Fruit fly (Drosophila melanogaster) whole organism, embryonic: ENCODE data around the gene upd1.

Experiments used
- Ada2b ChIP-seq: fragments of 200-800 bp; sonication (Bioruptor generic); IDR thresholded peaks from 2 replicates; pipeline ENCODE4 v1.3.6; 2022; ENCODE audit warnings: missing biosample characterization, missing genetic modification characterization
- Antp ChIP-seq: fragments of 200-800 bp; sonication (Bioruptor generic); optimal IDR thresholded peaks from 3 replicates; lab custom pipeline; 2016; ENCODE audit warnings: missing biosample characterization, missing genetic modification characterization
- Bdp1 ChIP-seq: fragments of 200-800 bp; sonication (Bioruptor generic); optimal IDR thresholded peaks from 3 replicates; lab custom pipeline; 2016; ENCODE audit warnings: missing biosample characterization, missing genetic modification characterization
- Blimp-1 ChIP-seq: fragments of 200-800 bp; sonication (Bioruptor generic); optimal IDR thresholded peaks from 3 replicates; lab custom pipeline; 2018; ENCODE audit warnings: missing biosample characterization, missing genetic modification characterization, mild to moderate bottlenecking, moderate library complexity, missing genetic modification reagents
- CG11085 ChIP-seq: fragments of 200-800 bp; sonication (Bioruptor generic); IDR thresholded peaks from 2 replicates; pipeline ENCODE4 v1.3.6; 2022; ENCODE audit warnings: missing biosample characterization, missing genetic modification characterization
- CG14014 ChIP-seq: fragments of 200-800 bp; sonication (Bioruptor generic); IDR thresholded peaks from 2 replicates; pipeline ENCODE4 v1.3.6; 2022; ENCODE audit warnings: missing biosample characterization, missing genetic modification characterization
- CG14667 ChIP-seq: fragments of 200-800 bp; sonication (Bioruptor generic); IDR thresholded peaks from 2 replicates; pipeline ENCODE4 v1.3.6; 2022; ENCODE audit warnings: missing biosample characterization, missing genetic modification characterization
- CG16813 ChIP-seq: fragments of 200-800 bp; sonication (Bioruptor generic); IDR thresholded peaks from 3 replicates; pipeline ENCODE4 v1.3.6; 2022; ENCODE audit warnings: missing biosample characterization, missing genetic modification characterization; ENCODE audit not compliant: partially characterized antibody
- CG17385 ChIP-seq: fragments of 200-800 bp; sonication (Bioruptor generic); optimal IDR thresholded peaks from 3 replicates; lab custom pipeline; 2018; ENCODE audit warnings: missing biosample characterization, mild to moderate bottlenecking, missing genetic modification characterization
- CG18011 ChIP-seq: fragments of 200-800 bp; sonication (Bioruptor generic); optimal IDR thresholded peaks from 2 replicates; lab custom pipeline; 2017; ENCODE audit warnings: missing biosample characterization, missing genetic modification characterization, mild to moderate bottlenecking, moderate library complexity, missing genotype
- CG2199 ChIP-seq: fragments of 200-800 bp; sonication (Bioruptor generic); IDR thresholded peaks from 3 replicates; pipeline ENCODE4 v1.3.6; 2022; ENCODE audit warnings: missing biosample characterization, missing genetic modification characterization
- CG30403 ChIP-seq: fragments of 200-800 bp; sonication (Bioruptor generic); optimal IDR thresholded peaks from 3 replicates; lab custom pipeline; 2016; ENCODE audit warnings: missing biosample characterization, missing genetic modification characterization
- CG3726 ChIP-seq: fragments of 200-800 bp; sonication (Bioruptor generic); IDR thresholded peaks from 3 replicates; pipeline ENCODE4, ENCODE4 v1.3.6; 2022; ENCODE audit warnings: missing biosample characterization, missing genetic modification characterization
- CG3995 ChIP-seq: fragments of 200-800 bp; sonication (Bioruptor generic); optimal IDR thresholded peaks from 3 replicates; lab custom pipeline; 2016; ENCODE audit warnings: missing biosample characterization, missing genetic modification characterization
- CG4424 ChIP-seq: fragments of 200-800 bp; sonication (Bioruptor generic); optimal IDR thresholded peaks from 3 replicates; lab custom pipeline; 2016; ENCODE audit warnings: missing biosample characterization, missing genetic modification characterization
- CG6689 ChIP-seq: fragments of 200-800 bp; sonication (Bioruptor generic); IDR thresholded peaks from 2 replicates; pipeline ENCODE4 v1.3.6; 2022; ENCODE audit warnings: missing biosample characterization, missing genetic modification characterization
- CG8290 ChIP-seq, 3 experiments: fragments of 200-800 bp; sonication (Bioruptor generic); optimal IDR thresholded peaks; 2 replicates each; lab custom pipeline; 2016 to 2019; ENCODE audit warnings: missing biosample characterization in 3 of 3, missing genetic modification characterization in 3 of 3, mild to moderate bottlenecking in 2 of 3, moderate library complexity in 1 of 3
- CG9932 ChIP-seq: fragments of 200-800 bp; sonication (Bioruptor generic); IDR thresholded peaks from 2 replicates; pipeline ENCODE4 v1.3.6; 2022; ENCODE audit warnings: missing biosample characterization, missing genetic modification characterization
- CoRest ChIP-seq: fragments of 200-800 bp; sonication (Bioruptor generic); optimal IDR thresholded peaks from 3 replicates; lab custom pipeline; 2018; ENCODE audit warnings: missing biosample characterization, mild to moderate bottlenecking, missing genetic modification characterization, moderate library complexity
- Dp ChIP-seq: fragments of 200-800 bp; sonication (Bioruptor generic); optimal IDR thresholded peaks from 2 replicates; lab custom pipeline; 2018; ENCODE audit warnings: missing biosample characterization, mild to moderate bottlenecking, missing genetic modification characterization, moderate library complexity
- E2f2 ChIP-seq: fragments of 200-800 bp; sonication (Bioruptor generic); IDR thresholded peaks from 2 replicates; pipeline ENCODE4 v1.3.6; 2022; ENCODE audit warnings: missing biosample characterization, missing genetic modification characterization
- Gug ChIP-seq: fragments of 200-800 bp; sonication (Bioruptor generic); IDR thresholded peaks from 4 replicates; pipeline ENCODE4 v1.3.6; 2022; ENCODE audit warnings: missing biosample characterization, missing genetic modification characterization
- HmgZ ChIP-seq: fragments of 200-800 bp; sonication (Bioruptor generic); optimal IDR thresholded peaks from 2 replicates; lab custom pipeline; 2018; ENCODE audit warnings: missing biosample characterization, mild to moderate bottlenecking, missing genetic modification characterization
- Hmx ChIP-seq: fragments of 200-800 bp; sonication (Bioruptor generic); optimal IDR thresholded peaks from 2 replicates; lab custom pipeline; 2016; ENCODE audit warnings: missing biosample characterization, missing genetic modification characterization
- Hr78 ChIP-seq, 2 experiments: fragments of 200-800 bp in 1 of 2; fragments of >200 bp in 1 of 2; sonication (Bioruptor generic) in 1 of 2; optimal IDR thresholded peaks; 2 replicates each; lab custom pipeline; 2017 to 2019; ENCODE audit warnings: missing biosample characterization in 2 of 2, missing genetic modification characterization in 2 of 2, mild to moderate bottlenecking in 1 of 2, moderate library complexity in 1 of 2
- Med ChIP-seq: fragments of 200-800 bp; sonication (Bioruptor generic); peaks from one replicate; lab custom pipeline; 2016; ENCODE audit warnings: missing biosample characterization, missing genetic modification characterization, mild to moderate bottlenecking, inconsistent platforms, moderate library complexity
- Neu2 ChIP-seq: fragments of 200-800 bp; sonication (Bioruptor generic); optimal IDR thresholded peaks from 3 replicates; lab custom pipeline; 2016; ENCODE audit warnings: missing biosample characterization, missing genetic modification characterization, borderline replicate concordance
- Pdp1 ChIP-seq, 2 experiments: fragments of 200-800 bp; sonication (Bioruptor generic); optimal IDR thresholded peaks; 3 replicates each; lab custom pipeline; 2016; ENCODE audit warnings: missing biosample characterization in 2 of 2, missing genetic modification characterization in 2 of 2, mild to moderate bottlenecking in 1 of 2, moderate library complexity in 1 of 2
- Rfx ChIP-seq: fragments of 200-800 bp; sonication (Bioruptor generic); IDR thresholded peaks from 2 replicates; pipeline ENCODE4 v1.3.6; 2022; ENCODE audit warnings: missing biosample characterization, missing genetic modification characterization
- Six4 ChIP-seq: fragments of 200-800 bp; sonication (Bioruptor generic); optimal IDR thresholded peaks from 2 replicates; lab custom pipeline; 2016; ENCODE audit warnings: missing biosample characterization, missing genetic modification characterization
- Xbp1 ChIP-seq: fragments of 200-800 bp; sonication (Bioruptor generic); optimal IDR thresholded peaks from 3 replicates; lab custom pipeline; 2016; ENCODE audit warnings: missing biosample characterization, mild to moderate bottlenecking, missing genetic modification characterization
- al ChIP-seq: fragments of 200-800 bp; sonication (Bioruptor generic); IDR thresholded peaks from 2 replicates; pipeline ENCODE4 v1.3.6; 2022; ENCODE audit warnings: missing biosample characterization, missing genetic modification characterization
- chif ChIP-seq, 2 experiments: fragments of 200-800 bp; sonication (Bioruptor generic); optimal IDR thresholded peaks; 3 replicates each; lab custom pipeline; 2016; ENCODE audit warnings: missing biosample characterization in 2 of 2, missing genetic modification characterization in 2 of 2
- dmrt99B ChIP-seq: fragments of 200-800 bp; sonication (Bioruptor generic); optimal IDR thresholded peaks from 2 replicates; lab custom pipeline; 2018; ENCODE audit warnings: missing biosample characterization, mild to moderate bottlenecking, missing genetic modification characterization, moderate library complexity
- dpn ChIP-seq, 2 experiments: fragments of 200-800 bp; sonication (Bioruptor generic); optimal IDR thresholded peaks; 3 replicates each; lab custom pipeline; 2016; ENCODE audit warnings: missing biosample characterization in 2 of 2, missing genetic modification characterization in 2 of 2
- ewg ChIP-seq: fragments of 200-800 bp; sonication (Bioruptor generic); optimal IDR thresholded peaks from 3 replicates; lab custom pipeline; 2017; ENCODE audit warnings: mild to moderate bottlenecking, missing biosample characterization, missing genetic modification reagents, missing genetic modification characterization
- gfzf ChIP-seq: fragments of 200-800 bp; sonication (Bioruptor generic); optimal IDR thresholded peaks from 2 replicates; lab custom pipeline; 2016; ENCODE audit warnings: missing biosample characterization, mild to moderate bottlenecking, missing genetic modification characterization, moderate library complexity
- grau ChIP-seq: fragments of 200-800 bp; optimal IDR thresholded peaks from 3 replicates; lab custom pipeline; 2019; ENCODE audit warnings: missing biosample characterization, mild to moderate bottlenecking, missing genetic modification characterization, moderate library complexity
- mam ChIP-seq: fragments of 200-800 bp; sonication (Bioruptor generic); optimal IDR thresholded peaks from 3 replicates; lab custom pipeline; 2016; ENCODE audit warnings: missing biosample characterization, missing genetic modification characterization
- pita ChIP-seq: fragments of 200-800 bp; sonication (Bioruptor generic); optimal IDR thresholded peaks from 2 replicates; lab custom pipeline; 2017; ENCODE audit warnings: missing biosample characterization, mild to moderate bottlenecking, missing genetic modification characterization
- pzg ChIP-seq: fragments of 200-800 bp; sonication (Bioruptor generic); optimal IDR thresholded peaks from 3 replicates; lab custom pipeline; 2018; ENCODE audit warnings: missing biosample characterization, mild to moderate bottlenecking, missing genetic modification characterization, moderate library complexity
- ro ChIP-seq: fragments of 200-800 bp; sonication (Bioruptor generic); IDR thresholded peaks from 2 replicates; pipeline ENCODE4 v1.3.6; 2022; ENCODE audit warnings: missing biosample characterization, missing genetic modification characterization
- sens ChIP-seq: fragments of 200-800 bp; sonication (Bioruptor generic); peaks from one replicate; lab custom pipeline; 2016; ENCODE audit warnings: missing biosample characterization, missing genetic modification characterization
- slbo ChIP-seq: fragments of 200-800 bp; sonication (Bioruptor generic); IDR thresholded peaks from 2 replicates; pipeline ENCODE4 v1.3.6; 2022; ENCODE audit warnings: missing biosample characterization, missing genetic modification characterization
- slou ChIP-seq: fragments of 200-800 bp; sonication (Bioruptor generic); optimal IDR thresholded peaks from 3 replicates; lab custom pipeline; 2016; ENCODE audit warnings: missing biosample characterization, missing genetic modification characterization
- trh ChIP-seq: fragments of 200-800 bp; sonication (Bioruptor generic); optimal IDR thresholded peaks from 2 replicates; lab custom pipeline; 2016; ENCODE audit warnings: missing biosample characterization, missing genetic modification characterization
- vfl ChIP-seq: fragments of 200-800 bp; sonication (Bioruptor generic); optimal IDR thresholded peaks from 2 replicates; lab custom pipeline; 2016; ENCODE audit warnings: missing biosample characterization, missing genetic modification characterization
- vnd ChIP-seq: fragments of 200-800 bp; sonication (Bioruptor generic); IDR thresholded peaks from 3 replicates; pipeline ENCODE4 v1.3.6; 2022; ENCODE audit warnings: missing biosample characterization, missing genetic modification characterization; ENCODE audit not compliant: partially characterized antibody

upd1 gene

dm6 chrX:18341014-18341413, 31.9 kb upstream of the upd1 start (continued):
- TF ChIP-seq CG8290 (GFP tag; optimal IDR thresholded peaks at IDR 0.05; lab: Kevin White, UChicago) = no peak
- peak in 1 of 2 experiments; percentile 54 for TF ChIP-seq CG8290 (tag; optimal IDR thresholded peaks at IDR 0.05; lab: Kevin White, UChicago)
- no peak for TF ChIP-seq slou (GFP tag; lab: Kevin White, UChicago)
- peak; percentile 2 for TF ChIP-seq CoRest (tag; lab: Kevin White, UChicago)

DNA sequence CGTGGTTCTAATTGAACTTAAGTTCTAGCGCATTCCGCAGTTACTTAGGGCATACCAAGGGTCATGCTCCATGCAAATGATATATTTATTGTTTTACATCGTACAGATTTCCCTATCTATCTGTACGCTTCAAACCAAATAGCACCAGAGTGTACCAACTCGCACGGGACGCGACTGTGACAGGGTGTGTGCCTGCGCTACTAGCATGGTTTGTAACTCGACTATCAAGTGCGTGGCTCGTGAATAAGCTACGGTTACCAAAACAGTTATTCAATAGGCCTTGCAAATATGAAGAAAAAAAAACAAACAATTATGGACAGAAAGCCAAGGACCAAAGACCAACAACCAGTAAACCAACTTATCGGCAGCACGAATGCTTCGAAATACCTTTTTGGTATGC, 12.3 kb upstream of the upd1 start:
- TF ChIP-seq CG3726 = no peak
- TF ChIP-seq CG8290 (GFP tag; optimal IDR thresholded peaks at IDR 0.05; lab: Kevin White, UChicago) = no peak
- no peak for TF ChIP-seq CG8290 (tag; optimal IDR thresholded peaks at IDR 0.05; lab: Kevin White, UChicago)
- no peak for TF ChIP-seq CG6689 (GFP tag; lab: Robert Waterston, UW)
- TF ChIP-seq CG11085 (GFP tag; lab: Robert Waterston, UW) = 0 out of 2 replicates have a peak, but pooled peaks have one; percentile 9
- peak; percentile 11 for TF ChIP-seq HmgZ (tag; lab: Kevin White, UChicago)
- TF ChIP-seq CG16813 (GFP tag; lab: Robert Waterston, UW) = no peak
- peak; percentile 59 for TF ChIP-seq CG3995
- TF ChIP-seq CG9932 = 0 out of 2 replicates have a peak, but pooled peaks have one; percentile 32
- no peak for TF ChIP-seq Six4 (GFP tag; lab: Kevin White, UChicago)
- TF ChIP-seq gfzf (GFP tag; lab: Kevin White, UChicago) = peak; percentile 6
- peak; percentile 8 for TF ChIP-seq Antp (GFP tag; lab: Kevin White, UChicago)
- TF ChIP-seq Ada2b (GFP tag; lab: Robert Waterston, UW) = 0 out of 2 replicates have a peak, but pooled peaks have one; percentile 15
- no peak for TF ChIP-seq ewg
- no peak for TF ChIP-seq Bdp1
- TF ChIP-seq mam (GFP tag; lab: Kevin White, UChicago) = peak; percentile 30
- TF ChIP-seq Hmx = no peak
- no peak for TF ChIP-seq CG18011 (GFP tag; lab: Kevin White, UChicago)
- TF ChIP-seq Med (GFP tag; lab: Kevin White, UChicago) = peak; percentile 43
- peak; percentile 94; the same call in 2 of the 3 replicates for TF ChIP-seq CG2199
- TF ChIP-seq chif (GFP tag; optimal IDR thresholded peaks at IDR 0.05; lab: Kevin White, UChicago) = no peak
- peak; percentile 29 for TF ChIP-seq sens (GFP tag; lab: Kevin White, UChicago)
- TF ChIP-seq Rfx (GFP tag; lab: Robert Waterston, UW) = peak; percentile 37
- TF ChIP-seq Gug (GFP tag; lab: Robert Waterston, UW) = peak; percentile 9; the same call in 1 of the 4 replicates
- TF ChIP-seq CG17385 (GFP tag; lab: Kevin White, UChicago) = no peak
- no peak for TF ChIP-seq ro (GFP tag; lab: Robert Waterston, UW)
- no peak for TF ChIP-seq trh (GFP tag; lab: Kevin White, UChicago)
- TF ChIP-seq CG14667 = no peak
- no peak for TF ChIP-seq vfl (GFP tag; lab: Kevin White, UChicago)
- no peak for TF ChIP-seq grau
- TF ChIP-seq vnd (GFP tag; lab: Robert Waterston, UW) = no peak
- no peak for TF ChIP-seq Neu2 (GFP tag; lab: Kevin White, UChicago)
- TF ChIP-seq Hr78 (GFP tag; optimal IDR thresholded peaks at IDR 0.05; lab: Kevin White, UChicago) = peak in 1 of 2 experiments; percentile 56
- TF ChIP-seq CG30403 = peak; percentile 7
- TF ChIP-seq CG14014 = 0 out of 2 replicates have a peak, but pooled peaks have one; percentile 7
- TF ChIP-seq Dp (GFP tag; lab: Kevin White, UChicago) = no peak
- TF ChIP-seq Xbp1 (GFP tag; lab: Kevin White, UChicago) = peak; percentile 9
- peak; percentile 10 for TF ChIP-seq CG4424 (GFP tag; lab: Kevin White, UChicago)
- TF ChIP-seq slbo (GFP tag; lab: Robert Waterston, UW) = peak; percentile 57
- TF ChIP-seq E2f2 (GFP tag; lab: Robert Waterston, UW) = 0 out of 2 replicates have a peak, but pooled peaks have one; percentile 4
- peak; percentile 40 for TF ChIP-seq pita (GFP tag; lab: Kevin White, UChicago)
- TF ChIP-seq dpn (GFP tag; optimal IDR thresholded peaks at IDR 0.05; lab: Kevin White, UChicago) = peak in 1 of 2 experiments; percentile 16
- TF ChIP-seq Blimp-1 (GFP tag; lab: Kevin White, UChicago) = no peak
- TF ChIP-seq Pdp1 (GFP tag; optimal IDR thresholded peaks at IDR 0.05; lab: Kevin White, UChicago) = peak in 1 of 2 experiments; percentile 78
- TF ChIP-seq al (GFP tag; lab: Robert Waterston, UW) = no peak
- no peak for TF ChIP-seq dmrt99B (tag; lab: Kevin White, UChicago)
- TF ChIP-seq pzg (GFP tag; lab: Kevin White, UChicago) = peak; percentile 11
